Fruit fly (Drosophila melanogaster): Measurements from ENCODE around the gene CG13247.

dm6 chr3L:20410345-20410744 lies 40.2 kb downstream of the CG13247 start, which contains the start of gene CG13248:
- TF ChIP-seq gl (tag; optimal IDR thresholded peaks at IDR 0.05), result no peak
- TF ChIP-seq CG8159 (tag; optimal IDR thresholded peaks at IDR 0.05), result no peak
- TF ChIP-seq CG15710 (tag; optimal IDR thresholded peaks at IDR 0.05), result no peak
- no peak for TF ChIP-seq CG34367 (tag; optimal IDR thresholded peaks at IDR 0.05)
- TF ChIP-seq D1 (tag; optimal IDR thresholded peaks at IDR 0.05), result no peak
- no peak for TF ChIP-seq CG32121 (GFP tag; IDR thresholded peaks at IDR 0.05)
- TF ChIP-seq CG4496 (GFP tag; IDR thresholded peaks at IDR 0.05), result no peak
- TF ChIP-seq fd96Ca (GFP tag; IDR thresholded peaks at IDR 0.05), result no peak
- TF ChIP-seq Pif1B (GFP tag; optimal IDR thresholded peaks at IDR 0.05), result no peak
- no peak for TF ChIP-seq Ets98B (GFP tag; IDR thresholded peaks at IDR 0.05)
- TF ChIP-seq CG10348 (GFP tag; IDR thresholded peaks at IDR 0.05), result no peak
